Fruit fly (Drosophila melanogaster) Kc167 (cell line): ENCODE results near the gene CG14780.

Experiments used
- h ChIP-seq: fragments of >200 bp; optimal IDR thresholded peaks from 3 replicates; lab custom pipeline; 2018; ENCODE audit warnings: missing external identifiers
- psq ChIP-seq: fragments of >200 bp; optimal IDR thresholded peaks from 2 replicates; lab custom pipeline; 2017; ENCODE audit warnings: missing external identifiers

dm6 chrX:1465707-1466504 is 6.4 kb upstream of the CG14780 start, which contains the start of the genes O-fut2 and CG14777:
- no peak for TF ChIP-seq h (lab: Kevin White, UChicago)
- TF ChIP-seq psq (lab: Kevin White, UChicago): no peak
